Worm (Caenorhabditis elegans): ENCODE data around the gene C16D9.1.

The C16D9.1 gene

DNA sequence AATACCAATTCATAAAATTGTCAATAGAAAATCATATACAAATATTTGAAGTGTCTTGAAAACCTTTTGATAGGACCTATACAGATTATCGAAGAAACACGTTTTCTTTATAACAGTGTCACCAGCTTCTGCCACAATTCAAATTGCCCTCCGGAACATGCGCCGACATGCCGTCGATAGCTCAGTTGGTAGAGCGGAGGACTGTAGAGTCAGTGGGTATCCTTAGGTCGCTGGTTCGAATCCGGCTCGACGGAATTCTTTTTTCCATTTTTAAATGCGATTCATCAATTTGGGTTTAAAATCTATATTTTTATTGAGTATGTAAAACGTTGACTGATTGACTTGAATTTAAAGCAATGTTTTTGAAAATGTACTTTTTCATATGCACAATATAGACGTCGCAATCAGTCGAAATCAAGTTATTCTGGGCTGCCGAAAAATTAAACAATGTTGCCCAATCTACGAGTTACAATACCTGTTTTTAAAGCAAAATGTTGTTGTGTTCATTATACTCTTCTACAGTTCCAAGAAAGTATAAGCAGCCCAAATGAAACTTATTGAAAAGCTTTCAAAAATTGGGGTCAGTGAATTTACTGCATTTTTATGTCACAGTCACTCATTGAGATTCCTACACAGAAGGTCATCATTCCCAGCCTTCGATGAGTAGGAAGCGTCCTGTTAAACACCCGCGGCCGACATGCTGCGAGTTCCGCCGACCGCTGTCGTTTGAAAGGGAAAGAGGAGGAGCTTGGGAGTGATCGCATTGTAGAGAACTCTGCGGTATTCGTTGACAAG lies 11.6 kb upstream of the C16D9.1 start (continued):
- TF ChIP-seq hrde-1 (tag; optimal IDR thresholded peaks at IDR 0.05; ENCODE audit: borderline replicate concordance) (peak; percentile 90), dpl-1 (GFP tag; optimal IDR thresholded peaks at IDR 0.05) (no peak), snpc-3.4 (tag; optimal IDR thresholded peaks at IDR 0.05) (peak; percentile 97), F55B11.4 (tag; optimal IDR thresholded peaks at IDR 0.05; ENCODE audit: borderline replicate concordance, insufficient read depth) (no peak), dpff-1 (tag; optimal IDR thresholded peaks at IDR 0.05) (no peak), ztf-25 (GFP tag; IDR thresholded peaks at IDR 0.05) (no peak), B0261.1 (tag; optimal IDR thresholded peaks at IDR 0.05) (peak; percentile 69), ztf-22 (GFP tag; optimal IDR thresholded peaks at IDR 0.05) (no peak), B0019.2 (GFP tag; conservative IDR thresholded peaks at IDR 0.05) (no peak), pha-4 (tag; optimal IDR thresholded peaks at IDR 0.05) (no peak), tbx-9 (tag; optimal IDR thresholded peaks at IDR 0.05; ENCODE audit: borderline replicate concordance) (no peak), Y67H2A.10 (GFP tag; conservative IDR thresholded peaks at IDR 0.05) (no peak), nhr-179 (tag; optimal IDR thresholded peaks at IDR 0.05) (no peak), Y56A3A.18 (GFP tag; IDR thresholded peaks at IDR 0.05) (peak; percentile 77), tbp1 (GFP tag; optimal IDR thresholded peaks at IDR 0.05) (peak; percentile 88), ceh-27 (GFP tag; optimal IDR thresholded peaks at IDR 0.05) (peak; percentile 42), rec-8 (tag; optimal IDR thresholded peaks at IDR 0.05) (peak in 1 of 2 experiments; percentile 17), repo-1 (tag; optimal IDR thresholded peaks at IDR 0.05) (peak; percentile 79), lir-1 (GFP tag; conservative IDR thresholded peaks at IDR 0.05) (0 out of 2 replicates have a peak, but pooled peaks have one; percentile 14), ztf-3 (GFP tag; optimal IDR thresholded peaks at IDR 0.05) (peak; percentile 46), unc-62 (GFP tag; optimal IDR thresholded peaks at IDR 0.05) (no peak), attf-3 (GFP tag; conservative IDR thresholded peaks at IDR 0.05) (0 out of 2 replicates have a peak, but pooled peaks have one; percentile 31), bed-2 (GFP tag; IDR thresholded peaks at IDR 0.05) (no peak), him-1 (tag; optimal IDR thresholded peaks at IDR 0.05) (peak; percentile 97), snpc-1.1 (tag; optimal IDR thresholded peaks at IDR 0.05; ENCODE audit: insufficient read depth) (peak; percentile 99), nfyb-1 (GFP tag; IDR thresholded peaks at IDR 0.05) (peak; percentile 64; the same call in 1 of the 2 replicates), egl-44 (GFP tag; IDR thresholded peaks at IDR 0.05) (0 out of 2 replicates have a peak, but pooled peaks have one; percentile 34), madf-6 (GFP tag; IDR thresholded peaks at IDR 0.05) (peak; percentile 89), let-607 (tag; optimal IDR thresholded peaks at IDR 0.05) (no peak), B0035.1 (tag; optimal IDR thresholded peaks at IDR 0.05) (peak; percentile 46), ztf-28 (GFP tag; IDR thresholded peaks at IDR 0.05) (no peak), K12H6.12 (tag; optimal IDR thresholded peaks at IDR 0.05) (no peak), lsl-1 (GFP tag; optimal IDR thresholded peaks at IDR 0.05) (peak; percentile 67), F39B2.1 (GFP tag; IDR thresholded peaks at IDR 0.05) (no peak), T26A5.8 (tag; optimal IDR thresholded peaks at IDR 0.05) (no peak), let-526 (GFP tag; IDR thresholded peaks at IDR 0.05) (no peak), pbrm-1 (GFP tag; IDR thresholded peaks at IDR 0.05) (peak; percentile 98), ZK185.1 (tag; optimal IDR thresholded peaks at IDR 0.05; ENCODE audit: poor library complexity, severe bottlenecking) (peak; percentile 39), cebp-2 (GFP tag; IDR thresholded peaks at IDR 0.05) (no peak), ama-1 (optimal IDR thresholded peaks at IDR 0.05) (peak; percentile 94), ama-1 (GFP tag; optimal IDR thresholded peaks at IDR 0.05) (peak in 1 of 2 experiments; percentile 72), madf-8 (GFP tag; conservative IDR thresholded peaks at IDR 0.05) (peak; percentile 53), zfh-2 (GFP tag; conservative IDR thresholded peaks at IDR 0.05) (no peak), lin-26 (GFP tag; IDR thresholded peaks at IDR 0.05) (no peak), mel-28 (tag; optimal IDR thresholded peaks at IDR 0.05; ENCODE audit: borderline replicate concordance) (no peak), egl-18 (GFP tag; IDR thresholded peaks at IDR 0.05) (no peak)
